Worm (Caenorhabditis elegans): ENCODE data around the gene F57B9.3.

DNA sequence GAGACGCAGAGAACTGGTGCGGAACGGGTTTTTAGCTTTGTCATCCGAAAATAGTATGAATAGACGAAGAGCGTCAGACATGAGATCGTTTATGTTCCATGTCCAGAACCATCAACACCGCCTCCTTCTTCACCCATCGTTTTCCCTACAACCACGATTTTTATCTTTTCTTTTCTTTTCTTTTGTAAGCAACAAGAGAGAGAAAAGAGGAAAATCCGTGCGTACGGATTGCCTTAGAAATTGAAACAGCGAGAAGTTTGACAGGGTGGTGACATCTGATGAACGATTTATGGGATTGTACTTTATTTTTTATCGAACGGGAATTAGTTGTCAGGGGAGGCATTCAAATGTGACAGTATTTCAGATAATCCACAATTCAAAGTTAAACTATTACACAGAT lies 6.1 kb downstream of the F57B9.3 start, which contains the start of gene abu-13:
- no peak for TF ChIP-seq lin-15B (tag; optimal IDR thresholded peaks at IDR 0.05)
- no peak for TF ChIP-seq nhr-237 (tag; optimal IDR thresholded peaks at IDR 0.05)
- no peak for TF ChIP-seq unc-62 (GFP tag; optimal IDR thresholded peaks at IDR 0.05)
- TF ChIP-seq sea-2 (GFP tag; optimal IDR thresholded peaks at IDR 0.05) = no peak
- TF ChIP-seq ama-1 (optimal IDR thresholded peaks at IDR 0.05) = no peak
- TF ChIP-seq R02D3.7 (tag; optimal IDR thresholded peaks at IDR 0.05) = no peak
- no peak for TF ChIP-seq egl-27 (tag; optimal IDR thresholded peaks at IDR 0.05)
- no peak for TF ChIP-seq nhr-12 (tag; optimal IDR thresholded peaks at IDR 0.05)
- TF ChIP-seq nfya-1 (tag; optimal IDR thresholded peaks at IDR 0.05; ENCODE audit: insufficient read depth) = no peak
